Fruit fly (Drosophila melanogaster) whole organism, embryonic: ENCODE data around the gene Rbp6.
A peak's percentile ranks its signal among the peaks of the same experiment; 100 is the strongest.

ENCODE experiments used
- CG10654 ChIP-seq: fragments of 200-800 bp; sonication (Bioruptor generic); optimal IDR thresholded peaks from 2 replicates; lab custom pipeline; 2016; ENCODE audit warnings: missing biosample characterization, missing genetic modification characterization
- CG12659 ChIP-seq: fragments of 200-800 bp; sonication (Bioruptor generic); optimal IDR thresholded peaks from 3 replicates; lab custom pipeline; 2017; ENCODE audit warnings: mild to moderate bottlenecking, missing biosample characterization, missing genetic modification reagents, missing genetic modification characterization
- CG12942 ChIP-seq: fragments of 200-800 bp; sonication (Bioruptor generic); optimal IDR thresholded peaks from 3 replicates; lab custom pipeline; 2016; ENCODE audit warnings: missing biosample characterization, missing genetic modification characterization
- CG14014 ChIP-seq: fragments of 200-800 bp; sonication (Bioruptor generic); IDR thresholded peaks from 2 replicates; pipeline ENCODE4 v1.3.6; 2022; ENCODE audit warnings: missing biosample characterization, missing genetic modification characterization
- CG14050 ChIP-seq: fragments of 200-800 bp; sonication (Bioruptor generic); IDR thresholded peaks from 3 replicates; pipeline ENCODE4 v1.3.6; 2022; ENCODE audit warnings: missing biosample characterization, missing genetic modification characterization
- CG14965 ChIP-seq: fragments of 200-800 bp; sonication (Bioruptor generic); optimal IDR thresholded peaks from 2 replicates; lab custom pipeline; 2016; ENCODE audit warnings: missing biosample characterization, missing genetic modification characterization, borderline replicate concordance
- CG15269 ChIP-seq: fragments of 200-800 bp; sonication (Bioruptor generic); optimal IDR thresholded peaks from 2 replicates; lab custom pipeline; 2018; ENCODE audit warnings: missing biosample characterization, mild to moderate bottlenecking, missing genetic modification characterization, moderate library complexity
- CG1529 ChIP-seq: fragments of 200-800 bp; sonication (Bioruptor generic); optimal IDR thresholded peaks from 3 replicates; lab custom pipeline; 2018; ENCODE audit warnings: missing biosample characterization, missing genetic modification characterization
- CG17186 ChIP-seq: fragments of 200-800 bp; sonication (Bioruptor generic); optimal IDR thresholded peaks from 3 replicates; lab custom pipeline; 2017; ENCODE audit warnings: missing biosample characterization, missing genetic modification reagents, missing genetic modification characterization
- CG17612 ChIP-seq: fragments of 200-800 bp; sonication (Bioruptor generic); IDR thresholded peaks from 2 replicates; pipeline ENCODE4 v1.3.6; 2022; ENCODE audit warnings: missing biosample characterization, missing genetic modification characterization
- CG2712 ChIP-seq: fragments of 200-800 bp; optimal IDR thresholded peaks from 3 replicates; lab custom pipeline; 2019; ENCODE audit warnings: missing biosample characterization, mild to moderate bottlenecking, missing genetic modification characterization, moderate library complexity
- CG30431 ChIP-seq: fragments of 200-800 bp; sonication (Bioruptor generic); optimal IDR thresholded peaks from 2 replicates; lab custom pipeline; 2017; ENCODE audit warnings: missing biosample characterization, missing genetic modification characterization
- CG33213 ChIP-seq: fragments of 200-800 bp; sonication (Bioruptor generic); optimal IDR thresholded peaks from 3 replicates; lab custom pipeline; 2016; ENCODE audit warnings: missing biosample characterization, missing genetic modification characterization
- CG3847 ChIP-seq: fragments of 200-800 bp; sonication (Bioruptor generic); IDR thresholded peaks from 2 replicates; pipeline ENCODE4 v1.3.6; 2022; ENCODE audit warnings: missing biosample characterization, missing genetic modification characterization
- CG3995 ChIP-seq: fragments of 200-800 bp; sonication (Bioruptor generic); optimal IDR thresholded peaks from 3 replicates; lab custom pipeline; 2016; ENCODE audit warnings: missing biosample characterization, missing genetic modification characterization
- CG4282 ChIP-seq: fragments of 200-800 bp; sonication (Bioruptor generic); optimal IDR thresholded peaks from 2 replicates; lab custom pipeline; 2016; ENCODE audit warnings: missing biosample characterization, missing genetic modification characterization
- CG4730 ChIP-seq: fragments of 200-800 bp; sonication (Bioruptor generic); IDR thresholded peaks from 2 replicates; pipeline ENCODE4 v1.3.6; 2022; ENCODE audit warnings: missing biosample characterization, missing genetic modification characterization
- CG6272 ChIP-seq: fragments of 200-800 bp; sonication (Bioruptor generic); IDR thresholded peaks from 2 replicates; pipeline ENCODE4 v1.3.6; 2022; ENCODE audit warnings: missing biosample characterization, missing genetic modification characterization
- CG7271 ChIP-seq: fragments of 200-800 bp; sonication (Bioruptor generic); optimal IDR thresholded peaks from 2 replicates; lab custom pipeline; 2018; ENCODE audit warnings: missing biosample characterization, mild to moderate bottlenecking, missing genetic modification characterization, moderate library complexity
- CG8281 ChIP-seq: fragments of 200-800 bp; sonication (Bioruptor generic); optimal IDR thresholded peaks from 2 replicates; lab custom pipeline; 2018; ENCODE audit warnings: missing biosample characterization, mild to moderate bottlenecking, missing genetic modification characterization, moderate library complexity
- CG8388 ChIP-seq: fragments of 200-800 bp; sonication (Bioruptor generic); optimal IDR thresholded peaks from 2 replicates; lab custom pipeline; 2019; ENCODE audit warnings: missing biosample characterization, mild to moderate bottlenecking, missing genetic modification characterization, moderate library complexity
- CG8478 ChIP-seq: fragments of >200 bp; optimal IDR thresholded peaks from 2 replicates; lab custom pipeline; 2018
- Camta ChIP-seq: fragments of 200-800 bp; sonication (Bioruptor generic); optimal IDR thresholded peaks from 2 replicates; lab custom pipeline; 2016; ENCODE audit warnings: missing biosample characterization, missing genetic modification characterization
- Chrac-16 ChIP-seq: fragments of 200-800 bp; sonication (Bioruptor generic); optimal IDR thresholded peaks from 3 replicates; lab custom pipeline; 2016; ENCODE audit warnings: missing biosample characterization, missing genetic modification characterization
- CrebB ChIP-seq: fragments of 200-800 bp; sonication (Bioruptor generic); optimal IDR thresholded peaks from 3 replicates; lab custom pipeline; 2018; ENCODE audit warnings: missing biosample characterization, mild to moderate bottlenecking, missing genetic modification characterization
- Dad ChIP-seq: fragments of 200-800 bp; sonication (Bioruptor generic); optimal IDR thresholded peaks from 3 replicates; lab custom pipeline; 2016; ENCODE audit warnings: missing biosample characterization, missing genetic modification characterization
- Dp ChIP-seq: fragments of 200-800 bp; sonication (Bioruptor generic); optimal IDR thresholded peaks from 2 replicates; lab custom pipeline; 2018; ENCODE audit warnings: missing biosample characterization, mild to moderate bottlenecking, missing genetic modification characterization, moderate library complexity
- Gsc ChIP-seq: fragments of 200-800 bp; sonication (Bioruptor generic); IDR thresholded peaks from 2 replicates; pipeline ENCODE4 v1.3.6; 2022; ENCODE audit warnings: missing biosample characterization, missing genetic modification characterization
- HmgZ ChIP-seq: fragments of 200-800 bp; sonication (Bioruptor generic); optimal IDR thresholded peaks from 2 replicates; lab custom pipeline; 2018; ENCODE audit warnings: missing biosample characterization, mild to moderate bottlenecking, missing genetic modification characterization
- Med ChIP-seq: fragments of 200-800 bp; sonication (Bioruptor generic); peaks from one replicate; lab custom pipeline; 2016; ENCODE audit warnings: missing biosample characterization, missing genetic modification characterization, mild to moderate bottlenecking, inconsistent platforms, moderate library complexity
- NfI ChIP-seq: fragments of 200-800 bp; sonication (Bioruptor generic); optimal IDR thresholded peaks from 3 replicates; lab custom pipeline; 2018; ENCODE audit warnings: missing biosample characterization, mild to moderate bottlenecking, missing genetic modification characterization, moderate library complexity
- Opbp ChIP-seq: fragments of 200-800 bp; sonication (Bioruptor generic); IDR thresholded peaks from 3 replicates; pipeline ENCODE4 v1.3.6; 2022; ENCODE audit warnings: missing biosample characterization, missing genetic modification characterization; ENCODE audit not compliant: partially characterized antibody
- Scr ChIP-seq: fragments of 200-800 bp; sonication (Bioruptor generic); IDR thresholded peaks from 2 replicates; pipeline ENCODE4 v1.3.6; 2022; ENCODE audit warnings: missing biosample characterization, missing genetic modification characterization; ENCODE audit not compliant: partially characterized antibody
- Sox102F ChIP-seq: fragments of 200-800 bp; sonication (Bioruptor generic); optimal IDR thresholded peaks from 2 replicates; lab custom pipeline; 2018; ENCODE audit warnings: missing biosample characterization, mild to moderate bottlenecking, missing genetic modification characterization, moderate library complexity
- Ssrp ChIP-seq: fragments of 200-800 bp; sonication (Bioruptor generic); optimal IDR thresholded peaks from 2 replicates; lab custom pipeline; 2018; ENCODE audit warnings: missing biosample characterization, mild to moderate bottlenecking, missing genetic modification characterization, moderate library complexity
- Stat92E ChIP-seq, 3 experiments: fragments of >200 bp in 2 of 3; fragments of 200-800 bp in 1 of 3; sonication (Bioruptor generic) in 1 of 3; optimal IDR thresholded peaks; 2 replicates each; lab custom pipeline; 2017 to 2019; ENCODE audit warnings: missing biosample characterization in 3 of 3, missing genetic modification characterization in 3 of 3, mild to moderate bottlenecking in 1 of 3, moderate library complexity in 1 of 3
- aop ChIP-seq: fragments of 200-800 bp; sonication (Bioruptor generic); IDR thresholded peaks from 2 replicates; pipeline ENCODE4 v1.3.6; 2022; ENCODE audit warnings: missing biosample characterization, missing genetic modification characterization
- caup ChIP-seq: fragments of 200-800 bp; sonication (Bioruptor generic); optimal IDR thresholded peaks from 3 replicates; lab custom pipeline; 2017; ENCODE audit warnings: missing biosample characterization, mild to moderate bottlenecking, missing genetic modification characterization, moderate library complexity; ENCODE audit not compliant: severe bottlenecking
- chif ChIP-seq, 2 experiments: fragments of 200-800 bp; sonication (Bioruptor generic); optimal IDR thresholded peaks; 3 replicates each; lab custom pipeline; 2016; ENCODE audit warnings: missing biosample characterization in 2 of 2, missing genetic modification characterization in 2 of 2
- da ChIP-seq: fragments of 200-800 bp; sonication (Bioruptor generic); optimal IDR thresholded peaks from 2 replicates; lab custom pipeline; 2016; ENCODE audit warnings: missing biosample characterization, missing genetic modification characterization
- gt ChIP-seq: fragments of 200-800 bp; sonication (Bioruptor generic); IDR thresholded peaks from 2 replicates; pipeline ENCODE4 v1.3.6; 2022; ENCODE audit warnings: missing biosample characterization, missing genetic modification characterization
- otp ChIP-seq: fragments of 200-800 bp; sonication (Bioruptor generic); IDR thresholded peaks from 3 replicates; pipeline ENCODE4, ENCODE4 v1.3.6; 2022; ENCODE audit warnings: missing biosample characterization, missing genetic modification characterization
- scrt ChIP-seq: fragments of 200-800 bp; sonication (Bioruptor generic); optimal IDR thresholded peaks from 2 replicates; lab custom pipeline; 2018; ENCODE audit warnings: missing biosample characterization, mild to moderate bottlenecking, missing genetic modification characterization, moderate library complexity
- tna ChIP-seq: fragments of 200-800 bp; sonication (Bioruptor generic); IDR thresholded peaks from 2 replicates; pipeline ENCODE4 v1.3.6; 2022; ENCODE audit warnings: missing biosample characterization, missing genetic modification characterization; ENCODE audit not compliant: partially characterized antibody
- trh ChIP-seq: fragments of 200-800 bp; sonication (Bioruptor generic); optimal IDR thresholded peaks from 2 replicates; lab custom pipeline; 2016; ENCODE audit warnings: missing biosample characterization, missing genetic modification characterization
- tx ChIP-seq: fragments of 200-800 bp; sonication (Bioruptor generic); optimal IDR thresholded peaks from 2 replicates; lab custom pipeline; 2016; ENCODE audit warnings: missing biosample characterization, missing genetic modification characterization
- wdn ChIP-seq: fragments of 200-800 bp; sonication (Bioruptor generic); IDR thresholded peaks from 2 replicates; pipeline ENCODE4 v1.3.6; 2022; ENCODE audit warnings: missing biosample characterization, missing genetic modification characterization
- wek ChIP-seq: fragments of 200-800 bp; sonication (Bioruptor generic); optimal IDR thresholded peaks from 3 replicates; lab custom pipeline; 2018; ENCODE audit warnings: missing biosample characterization, mild to moderate bottlenecking, missing genetic modification characterization, moderate library complexity
- zfh1 ChIP-seq: fragments of 200-800 bp; sonication (Bioruptor generic); IDR thresholded peaks from 3 replicates; pipeline ENCODE4 v1.3.6; 2022; ENCODE audit warnings: missing biosample characterization, missing genetic modification characterization

The Rbp6 gene

DNA sequence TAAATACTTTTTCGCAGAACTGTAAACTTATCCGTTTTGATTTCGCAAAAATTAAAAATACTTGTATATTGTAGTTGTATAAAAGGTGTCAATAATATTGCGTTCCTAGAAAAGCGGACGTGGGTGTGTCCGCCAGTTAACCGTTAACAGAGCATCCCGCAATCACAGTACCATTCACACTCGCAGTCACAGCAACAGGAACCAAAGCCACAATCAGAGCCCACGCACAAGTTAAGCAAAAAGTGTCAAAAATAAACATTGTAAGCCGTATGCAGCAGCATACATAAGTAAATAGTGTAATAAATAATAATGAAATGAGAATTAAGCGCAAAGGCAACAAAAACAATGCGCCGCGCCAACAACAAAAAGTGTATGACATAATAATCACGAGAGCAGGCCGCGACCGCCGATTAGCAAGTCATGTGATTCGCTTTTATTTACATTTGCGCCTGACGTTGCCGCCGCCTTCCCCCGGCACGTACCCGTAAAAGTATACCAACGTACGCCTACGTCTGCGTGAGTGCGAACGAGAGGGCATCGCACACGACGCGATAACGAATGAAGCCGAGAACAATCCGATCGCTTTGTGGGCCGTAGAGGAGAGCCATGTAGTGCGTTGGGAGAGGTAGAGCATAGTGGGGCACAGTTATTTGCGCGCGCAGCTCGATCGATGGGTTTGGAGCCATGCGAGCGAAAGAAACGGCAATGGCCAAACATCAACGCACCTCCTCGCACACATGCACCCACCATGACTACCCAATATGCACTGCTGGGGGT, 228.1 kb downstream of the Rbp6 start (continued):
- TF ChIP-seq CG14014 (GFP tag; lab: Robert Waterston, UW) = peak; percentile 14; the same call in 1 of the 2 replicates
- TF ChIP-seq CG12942 (GFP tag; lab: Kevin White, UChicago) = peak; percentile 1
- no peak for TF ChIP-seq CG12659 (GFP tag; lab: Kevin White, UChicago)
- no peak for TF ChIP-seq Gsc (GFP tag; lab: Robert Waterston, UW)
- no peak for TF ChIP-seq da
- peak in 1 of 3 experiments; percentile 36 for TF ChIP-seq Stat92E (GFP tag; optimal IDR thresholded peaks at IDR 0.05; lab: Kevin White, UChicago)
- no peak for TF ChIP-seq CG1529 (GFP tag; lab: Kevin White, UChicago)
- peak; percentile 87 for TF ChIP-seq Med (GFP tag; lab: Kevin White, UChicago)
- TF ChIP-seq otp (GFP tag; lab: Robert Waterston, UW) = no peak
- no peak for TF ChIP-seq trh
- TF ChIP-seq Dad (GFP tag; lab: Kevin White, UChicago) = no peak
- TF ChIP-seq CG17612 (GFP tag; lab: Robert Waterston, UW) = no peak
- TF ChIP-seq Camta (GFP tag; lab: Kevin White, UChicago) = no peak
- peak; percentile 22 for TF ChIP-seq CG2712 (tag; lab: Kevin White, UChicago)
- no peak for TF ChIP-seq CG14965
- TF ChIP-seq scrt (GFP tag; lab: Kevin White, UChicago) = peak; percentile 50
- TF ChIP-seq wdn (GFP tag; lab: Robert Waterston, UW) = no peak
- TF ChIP-seq CG8478 (lab: Kevin White, UChicago) = peak; percentile 84
- peak; percentile 9; the same call in 1 of the 2 replicates for TF ChIP-seq CG3847 (GFP tag; lab: Robert Waterston, UW)
- TF ChIP-seq CG14050 (GFP tag; lab: Robert Waterston, UW) = peak; percentile 34; the same call in 1 of the 3 replicates
- peak; percentile 47; the same call in 1 of the 2 replicates for TF ChIP-seq Scr (GFP tag; lab: Robert Waterston, UW)
- peak; percentile 66 for TF ChIP-seq Opbp
- TF ChIP-seq Sox102F (GFP tag; lab: Kevin White, UChicago) = peak; percentile 31
- TF ChIP-seq Ssrp (tag; lab: Kevin White, UChicago) = peak; percentile 52
- TF ChIP-seq CG15269 (tag; lab: Kevin White, UChicago) = peak; percentile 27
- peak; percentile 75 for TF ChIP-seq CrebB (tag; lab: Kevin White, UChicago)
- peak; percentile 79 for TF ChIP-seq HmgZ
- TF ChIP-seq CG33213 (GFP tag; lab: Kevin White, UChicago) = no peak
- TF ChIP-seq Chrac-16 (GFP tag; lab: Kevin White, UChicago) = no peak
- peak; percentile 15 for TF ChIP-seq Dp
- TF ChIP-seq CG6272 (GFP tag; lab: Robert Waterston, UW) = no peak
- no peak for TF ChIP-seq tx (GFP tag; lab: Kevin White, UChicago)
- peak; percentile 27 for TF ChIP-seq NfI (GFP tag; lab: Kevin White, UChicago)
- TF ChIP-seq CG3995 (GFP tag; lab: Kevin White, UChicago) = peak; percentile 48
- no peak for TF ChIP-seq CG17186
- no peak for TF ChIP-seq CG4282
- peak; percentile 14 for TF ChIP-seq wek
- TF ChIP-seq chif (GFP tag; optimal IDR thresholded peaks at IDR 0.05; lab: Kevin White, UChicago) = no peak
- peak; percentile 33 for TF ChIP-seq caup (GFP tag; lab: Kevin White, UChicago)
- TF ChIP-seq zfh1 (GFP tag; lab: Robert Waterston, UW) = peak; percentile 51
- TF ChIP-seq CG10654 = no peak
- TF ChIP-seq CG4730 (GFP tag; lab: Robert Waterston, UW) = peak; percentile 23; the same call in 1 of the 2 replicates
- TF ChIP-seq CG30431 (GFP tag; lab: Kevin White, UChicago) = peak; percentile 6
- TF ChIP-seq aop (GFP tag; lab: Robert Waterston, UW) = no peak
- TF ChIP-seq tna (GFP tag; lab: Robert Waterston, UW) = peak; percentile 19; the same call in 1 of the 2 replicates
- no peak for TF ChIP-seq CG8281 (tag; lab: Kevin White, UChicago)
- no peak for TF ChIP-seq CG8388 (GFP tag; lab: Kevin White, UChicago)
- TF ChIP-seq gt (GFP tag; lab: Robert Waterston, UW) = no peak
- TF ChIP-seq CG7271 (tag; lab: Kevin White, UChicago) = no peak
